Worm (Caenorhabditis elegans): ENCODE measurements around the gene inx-9.

inx-9 gene

DNA sequence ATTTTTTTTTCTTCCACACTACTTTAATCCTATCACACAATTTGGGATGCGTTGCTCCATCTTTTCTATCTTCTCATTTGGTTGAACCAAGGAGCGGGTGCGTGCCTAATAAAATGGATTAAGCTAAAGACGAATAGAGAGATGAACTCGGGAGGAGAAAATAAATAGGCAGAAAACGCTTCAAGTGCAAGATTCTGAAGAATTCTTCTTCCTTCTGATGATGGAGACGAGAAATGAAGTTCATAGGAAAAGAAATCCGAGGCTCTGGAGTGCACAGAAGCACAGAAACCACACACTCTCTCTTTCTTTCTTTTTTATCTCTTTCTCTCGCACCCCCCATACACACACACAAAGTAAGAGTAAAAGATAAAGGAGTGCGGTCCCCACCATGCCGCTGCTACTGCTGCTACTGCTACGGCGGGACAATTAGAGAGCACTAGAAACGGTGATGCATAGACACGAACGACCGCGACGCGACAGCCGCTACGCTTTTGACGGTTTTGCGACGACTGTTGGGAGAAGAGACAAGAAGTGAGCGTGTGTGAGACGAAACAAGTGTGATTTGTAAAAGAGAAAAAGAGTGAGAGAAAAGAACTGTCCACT lies 16.0 kb downstream of the inx-9 start (continued):
- TF ChIP-seq mef-2 (tag; optimal IDR thresholded peaks at IDR 0.05) (peak; percentile 9), mdl-1 (tag; optimal IDR thresholded peaks at IDR 0.05) (peak in 1 of 2 experiments; percentile 80), dsc-1 (tag; optimal IDR thresholded peaks at IDR 0.05) (peak; percentile 62), isw-1 (GFP tag; IDR thresholded peaks at IDR 0.05) (no peak; the same call in 1 of the 2 replicates), nhr-47 (tag; optimal IDR thresholded peaks at IDR 0.05) (peak; percentile 65), snu-23 (GFP tag; optimal IDR thresholded peaks at IDR 0.05) (peak; percentile 88), fkh-8 (tag; optimal IDR thresholded peaks at IDR 0.05) (peak; percentile 29), nhr-12 (tag; optimal IDR thresholded peaks at IDR 0.05) (no peak), hlh-17 (GFP tag; optimal IDR thresholded peaks at IDR 0.05; ENCODE audit: borderline replicate concordance) (no peak), fos-1 (tag; optimal IDR thresholded peaks at IDR 0.05) (no peak), lin-35 (GFP tag; optimal IDR thresholded peaks at IDR 0.05) (peak; percentile 57 to 82)

DNA sequence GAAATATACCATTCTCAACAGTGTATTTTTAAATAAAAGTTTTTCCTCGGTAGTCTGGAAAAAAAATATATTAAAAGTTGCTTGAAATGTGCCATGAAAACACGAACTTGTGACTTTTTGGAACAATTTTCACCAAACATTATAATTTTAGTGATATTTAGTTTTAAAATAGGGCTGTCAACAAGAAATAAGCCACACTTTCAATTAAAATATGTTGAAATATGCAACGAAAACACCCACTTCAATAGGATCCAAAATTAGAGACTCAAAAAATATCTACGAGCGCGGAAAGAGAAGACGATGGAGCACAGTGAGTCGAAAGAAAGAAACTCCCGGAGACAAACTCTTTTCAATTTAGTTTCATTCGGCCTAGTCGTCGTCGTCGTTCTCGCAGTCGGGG lies 17.3 kb downstream of the inx-9 start, which contains the start of gene ZK792.12:
Gene ZK792.12, plus strand, starts transcription at position 301 of the 400 bp plus-strand sequence.
- TF ChIP-seq efl-1 (optimal IDR thresholded peaks at IDR 0.05) (no peak), efl-1 (GFP tag; optimal IDR thresholded peaks at IDR 0.05 in 1 of 2) (no peak), snpc-4 (tag; optimal IDR thresholded peaks at IDR 0.05) (no peak), nhr-84 (tag; optimal IDR thresholded peaks at IDR 0.05) (no peak), pqm-1 (tag; optimal IDR thresholded peaks at IDR 0.05) (no peak), tbx-2 (tag; optimal IDR thresholded peaks at IDR 0.05) (no peak), elt-2 (tag; optimal IDR thresholded peaks at IDR 0.05) (no peak), ztf-4 (tag; optimal IDR thresholded peaks at IDR 0.05) (no peak), nhr-76 (tag; optimal IDR thresholded peaks at IDR 0.05) (no peak), nhr-237 (tag; optimal IDR thresholded peaks at IDR 0.05) (no peak), ceh-88 (GFP tag; IDR thresholded peaks at IDR 0.05) (no peak), nhr-71 (tag; optimal IDR thresholded peaks at IDR 0.05) (no peak), unc-130 (tag; optimal IDR thresholded peaks at IDR 0.05) (no peak)

DNA sequence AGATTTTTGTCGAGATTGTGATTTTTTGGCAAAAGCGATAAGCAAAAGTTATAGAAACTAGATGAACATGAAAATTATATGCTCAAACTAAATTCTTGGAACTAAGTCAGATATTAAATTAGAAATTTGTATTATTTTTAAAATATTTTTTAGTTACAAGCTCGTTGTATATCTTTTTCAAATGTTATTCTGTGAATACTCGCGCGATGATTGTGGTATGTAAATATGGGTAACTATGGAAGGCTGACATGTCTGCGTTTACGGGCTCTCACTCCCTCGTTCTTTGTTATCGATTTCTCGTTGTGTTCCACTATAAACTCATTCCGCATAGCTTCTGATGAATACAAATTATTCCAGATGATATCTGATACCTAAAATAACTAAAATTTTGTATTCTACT lies 18.0 kb downstream of the inx-9 start, which contains the start of gene ZK792.7:
Gene ZK792.7, plus strand, starts transcription at position 301 of the 400 bp plus-strand sequence.
- no peak for TF ChIP-seq C16A3.4 (tag; optimal IDR thresholded peaks at IDR 0.05)
- no peak for TF ChIP-seq lin-39 (tag; optimal IDR thresholded peaks at IDR 0.05)
- no peak for TF ChIP-seq dpl-1 (GFP tag; optimal IDR thresholded peaks at IDR 0.05)
- TF ChIP-seq skn-1 (tag; optimal IDR thresholded peaks at IDR 0.05): no peak

DNA sequence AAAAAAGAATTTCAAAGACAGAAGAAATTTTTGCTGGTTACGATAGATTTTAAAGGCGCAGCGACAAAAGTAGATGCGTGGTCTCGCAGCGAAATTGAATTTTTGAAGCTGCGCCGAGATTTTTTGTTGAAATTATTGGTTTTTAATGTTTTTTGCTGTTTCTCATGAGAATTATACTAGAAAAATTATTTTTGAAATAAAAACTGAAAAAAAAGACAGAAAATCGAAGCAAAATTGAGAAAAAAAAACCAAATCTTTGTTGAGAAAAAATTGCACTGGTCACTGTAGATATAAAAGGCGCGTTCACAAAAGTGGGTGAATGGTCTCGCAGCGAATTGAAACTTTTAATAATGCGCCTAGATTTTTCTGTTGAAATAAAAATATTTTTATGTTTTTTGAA lies 19.5 kb downstream of the inx-9 start:
- TF ChIP-seq fos-1 (tag; optimal IDR thresholded peaks at IDR 0.05) (no peak), nhr-28 (tag; optimal IDR thresholded peaks at IDR 0.05) (no peak), unc-86 (tag; optimal IDR thresholded peaks at IDR 0.05) (no peak)

DNA sequence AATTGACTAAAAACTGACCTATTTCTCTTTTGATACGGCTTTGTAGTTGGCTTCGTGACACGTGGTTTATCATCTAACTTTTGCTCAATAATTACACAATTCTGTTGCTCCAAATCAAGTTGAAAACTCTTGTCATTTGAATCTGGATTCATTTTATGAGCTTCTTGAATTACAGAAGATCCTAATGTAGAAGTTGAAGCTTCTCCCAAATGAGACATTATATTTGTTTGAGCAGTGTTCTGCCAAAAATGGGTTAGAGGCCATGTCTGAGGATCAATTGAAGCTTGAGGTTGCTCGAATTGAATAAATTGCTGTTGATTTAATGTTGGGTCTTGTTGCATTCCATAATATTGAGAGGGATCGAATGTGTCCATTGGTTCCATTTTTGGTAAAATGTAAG lies 21.4 kb downstream of the inx-9 start:
- TF ChIP-seq egl-27 (tag; optimal IDR thresholded peaks at IDR 0.05) (no peak), vab-15 (tag; optimal IDR thresholded peaks at IDR 0.05) (no peak), C04F5.9 (tag; optimal IDR thresholded peaks at IDR 0.05) (no peak), sup-37 (GFP tag; optimal IDR thresholded peaks at IDR 0.05) (no peak), efl-3 (GFP tag; optimal IDR thresholded peaks at IDR 0.05) (no peak), nhr-77 (tag; optimal IDR thresholded peaks at IDR 0.05) (no peak), jun-1 (tag; optimal IDR thresholded peaks at IDR 0.05) (no peak), Y116A8C.19 (tag; optimal IDR thresholded peaks at IDR 0.05; ENCODE audit: borderline replicate concordance) (no peak), sox-4 (tag; optimal IDR thresholded peaks at IDR 0.05) (no peak), nhr-19 (GFP tag; conservative IDR thresholded peaks at IDR 0.05) (no peak)

All from whole organism, L1 larva.